Worm (Caenorhabditis elegans): ENCODE data around the gene Y44A6D.5.
A peak's percentile ranks its signal among the peaks of the same experiment; 100 is the strongest.

Gene Y44A6D.5

DNA sequence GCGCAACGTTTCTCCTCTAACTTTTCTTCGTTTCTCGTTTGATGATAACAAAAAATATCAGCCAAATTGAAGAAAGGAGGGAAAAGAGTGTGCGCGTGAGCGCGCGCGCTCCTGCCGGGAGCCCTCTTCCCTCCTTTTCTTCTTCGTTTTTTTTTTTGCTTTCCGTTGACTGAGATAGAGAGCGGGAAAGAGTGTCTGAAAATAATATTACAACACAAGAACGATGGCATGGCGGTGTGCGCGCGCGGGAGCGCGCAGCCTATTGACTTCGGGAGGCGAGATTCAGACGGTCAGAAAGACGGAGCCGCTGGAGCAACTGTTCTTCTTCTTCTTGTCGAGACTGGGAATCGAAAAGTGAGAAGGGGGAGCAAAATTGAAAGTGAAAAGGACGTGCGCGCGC is 9.0 kb downstream of the Y44A6D.5 start (continued):
- TF ChIP-seq pha-4 (GFP tag; IDR thresholded peaks at IDR 0.05) (peak; percentile 48; the same call in 1 of the 2 replicates), pha-4 (tag; optimal IDR thresholded peaks at IDR 0.05) (no peak), lir-3 (tag; optimal IDR thresholded peaks at IDR 0.05) (no peak), unc-130 (GFP tag; optimal IDR thresholded peaks at IDR 0.05) (no peak), unc-39 (tag; optimal IDR thresholded peaks at IDR 0.05) (no peak), T20F7.1 (GFP tag; optimal IDR thresholded peaks at IDR 0.05) (no peak), tag-97 (GFP tag; IDR thresholded peaks at IDR 0.05) (no peak), dmd-9 (GFP tag; IDR thresholded peaks at IDR 0.05) (no peak), ceh-28 (tag; optimal IDR thresholded peaks at IDR 0.05) (no peak), nhr-237 (tag; optimal IDR thresholded peaks at IDR 0.05) (no peak), lin-15B (tag; optimal IDR thresholded peaks at IDR 0.05) (no peak), daf-12 (tag; optimal IDR thresholded peaks at IDR 0.05) (no peak), fkh-10 (GFP tag; optimal IDR thresholded peaks at IDR 0.05) (no peak), R02D3.7 (tag; optimal IDR thresholded peaks at IDR 0.05) (no peak), F10B5.3 (tag; optimal IDR thresholded peaks at IDR 0.05) (no peak), mdl-1 (tag; optimal IDR thresholded peaks at IDR 0.05) (no peak), ztf-7 (tag; optimal IDR thresholded peaks at IDR 0.05) (no peak), madf-5 (GFP tag; IDR thresholded peaks at IDR 0.05) (no peak), sdz-12 (GFP tag; optimal IDR thresholded peaks at IDR 0.05) (no peak), aha-1 (tag) (peak; percentile 22), lin-13 (GFP tag; optimal IDR thresholded peaks at IDR 0.05) (no peak), zfp-3 (GFP tag; conservative IDR thresholded peaks at IDR 0.05) (no peak), nhr-6 (tag; optimal IDR thresholded peaks at IDR 0.05) (no peak), nhr-25 (tag; optimal IDR thresholded peaks at IDR 0.05; ENCODE audit: borderline replicate concordance, insufficient read depth) (no peak), nhr-102 (tag; optimal IDR thresholded peaks at IDR 0.05) (no peak), nhr-42 (GFP tag; IDR thresholded peaks at IDR 0.05) (no peak)

ce11 chrV:20792371-20792890 is 10.4 kb downstream of the Y44A6D.5 start, which contains the start of gene Y44A6D.3:
Gene Y44A6D.3 (minus strand): TSS chrV:20792421.
- TF ChIP-seq ztf-7 (tag; optimal IDR thresholded peaks at IDR 0.05) = no peak
- TF ChIP-seq hlh-30 (tag; optimal IDR thresholded peaks at IDR 0.05; ENCODE audit: insufficient read depth) = peak; percentile 3
- TF ChIP-seq nhr-10 (tag; optimal IDR thresholded peaks at IDR 0.05) = no peak
- TF ChIP-seq pqm-1 (tag; optimal IDR thresholded peaks at IDR 0.05) = peak; percentile 5
- no peak for TF ChIP-seq cey-2 (tag; optimal IDR thresholded peaks at IDR 0.05; ENCODE audit: borderline replicate concordance, insufficient read depth)
- TF ChIP-seq dve-1 (tag; optimal IDR thresholded peaks at IDR 0.05; ENCODE audit: insufficient read depth) = peak; percentile 66
- TF ChIP-seq ceh-44 (GFP tag; IDR thresholded peaks at IDR 0.05) = 0 out of 2 replicates have a peak, but pooled peaks have one; percentile 39
- no peak for TF ChIP-seq daf-16 (GFP tag; optimal IDR thresholded peaks at IDR 0.05)
- peak; percentile 12 for TF ChIP-seq daf-16 (tag; optimal IDR thresholded peaks at IDR 0.05)
- TF ChIP-seq zfp-2 (tag; optimal IDR thresholded peaks at IDR 0.05) = no peak
- peak; percentile 7 for TF ChIP-seq aha-1 (tag)
- no peak for TF ChIP-seq lin-39 (tag; optimal IDR thresholded peaks at IDR 0.05)
- peak; percentile 66 for TF ChIP-seq hlh-11 (tag; optimal IDR thresholded peaks at IDR 0.05)
- TF ChIP-seq nhr-48 (tag; optimal IDR thresholded peaks at IDR 0.05) = no peak
- TF ChIP-seq ama-1 (optimal IDR thresholded peaks at IDR 0.05) = no peak
- TF ChIP-seq unc-39 (tag; optimal IDR thresholded peaks at IDR 0.05) = no peak
- peak; percentile 36 for TF ChIP-seq nhr-28 (tag; optimal IDR thresholded peaks at IDR 0.05)

DNA sequence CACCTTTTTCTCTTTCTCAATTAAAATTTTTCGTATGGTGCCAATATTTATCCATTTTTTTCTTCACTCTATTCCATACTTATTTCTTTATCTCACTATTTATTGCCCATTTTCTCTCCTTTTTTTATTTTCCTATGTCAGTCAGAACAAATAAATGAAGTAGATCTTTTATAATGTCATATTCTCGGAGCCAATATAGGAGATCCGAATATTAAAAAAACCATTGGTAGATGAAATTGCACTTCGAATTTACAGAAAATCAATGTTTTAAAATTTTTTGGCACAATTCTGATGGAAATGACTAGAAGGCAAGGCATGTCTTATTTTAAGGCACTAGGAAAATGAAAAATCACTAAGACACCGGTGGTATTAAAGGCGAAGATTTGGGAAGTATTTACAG is 12.2 kb downstream of the Y44A6D.5 start:
- no peak for TF ChIP-seq D1046.2 (GFP tag; IDR thresholded peaks at IDR 0.05)
- TF ChIP-seq hlh-11 (tag; optimal IDR thresholded peaks at IDR 0.05) = no peak
- TF ChIP-seq cey-2 (tag; optimal IDR thresholded peaks at IDR 0.05; ENCODE audit: borderline replicate concordance, insufficient read depth) = no peak
- TF ChIP-seq lim-7 (GFP tag; IDR thresholded peaks at IDR 0.05) = no peak
- TF ChIP-seq F44E2.7 (GFP tag; IDR thresholded peaks at IDR 0.05) = no peak
- TF ChIP-seq zag-1 (tag; optimal IDR thresholded peaks at IDR 0.05) = peak; percentile 30
- no peak for TF ChIP-seq ces-1 (GFP tag; optimal IDR thresholded peaks at IDR 0.05)
- TF ChIP-seq mdl-1 (tag; optimal IDR thresholded peaks at IDR 0.05) = no peak
- TF ChIP-seq Y105C5A.15 (GFP tag; IDR thresholded peaks at IDR 0.05) = no peak
- TF ChIP-seq ctbp-1 (GFP tag; IDR thresholded peaks at IDR 0.05) = no peak
- TF ChIP-seq spr-3 (GFP tag; optimal IDR thresholded peaks at IDR 0.05) = no peak
- TF ChIP-seq mep-1 (tag; optimal IDR thresholded peaks at IDR 0.05) = peak; percentile 9
- no peak for TF ChIP-seq unc-39 (tag; optimal IDR thresholded peaks at IDR 0.05)
- no peak for TF ChIP-seq dpl-1 (GFP tag; optimal IDR thresholded peaks at IDR 0.05)
- no peak for TF ChIP-seq lin-39 (tag; optimal IDR thresholded peaks at IDR 0.05)
- no peak for TF ChIP-seq aly-2 (tag; optimal IDR thresholded peaks at IDR 0.05)

All from whole organism, L4 larva.